Fruit fly (Drosophila melanogaster) whole organism: ENCODE results near the gene CG13676.

Source experiments
- CG8478 ChIP-seq: fragments of >200 bp; optimal IDR thresholded peaks from 2 replicates; lab custom pipeline; 2018; ENCODE audit warnings: inconsistent platforms
- EcR ChIP-seq, 2 experiments: fragments of >200 bp; optimal IDR thresholded peaks; 2 replicates each; lab custom pipeline; 2017; ENCODE audit warnings: missing biosample characterization in 2 of 2, missing genetic modification characterization in 2 of 2, missing genetic modification reagents in 2 of 2
- psq ChIP-seq: fragments of >200 bp; optimal IDR thresholded peaks from 2 replicates; lab custom pipeline; 2017
- usp ChIP-seq: fragments of >200 bp; optimal IDR thresholded peaks from 2 replicates; lab custom pipeline; 2017; ENCODE audit warnings: missing biosample characterization, missing genetic modification characterization, mixed read lengths

dm6 chr3L:8159724-8160422 is 8.3 kb upstream of the CG13676 start, which contains the start of gene CG43886:
- TF ChIP-seq CG8478 (lab: Kevin White, UChicago) (no peak), psq (lab: Kevin White, UChicago) (no peak), EcR (GFP tag; optimal IDR thresholded peaks at IDR 0.05; lab: Kevin White, UChicago) (no peak), usp (GFP tag; lab: Kevin White, UChicago) (no peak)
